Worm (Caenorhabditis elegans) whole organism, early embryonic: ENCODE measurements around the gene Y39G8B.1.

ENCODE experiments used
- B0310.2 ChIP-seq: sonication (generic microtip); optimal IDR thresholded peaks from 2 replicates; lab custom pipeline; 2016; ENCODE audit warnings: mild to moderate bottlenecking, missing genetic modification characterization, missing compliant biosample characterization
- aly-1 ChIP-seq: sonication (generic microtip); optimal IDR thresholded peaks from 2 replicates; lab custom pipeline; 2016; ENCODE audit warnings: missing genetic modification characterization, missing compliant biosample characterization
- ama-1 ChIP-seq: fragments of 150-350 bp; optimal IDR thresholded peaks from 2 replicates; lab custom pipeline; 2014
- ets-7 ChIP-seq: sonication (generic microtip); optimal IDR thresholded peaks from 2 replicates; lab custom pipeline; 2016; ENCODE audit warnings: missing genotype, missing genetic modification characterization, missing compliant biosample characterization
- flt-1 ChIP-seq: fragments of 200-800 bp; sonication (Bioruptor generic); IDR thresholded peaks from 2 replicates; pipeline ENCODE4 v1.3.6; 2022; ENCODE audit warnings: missing genetic modification characterization, missing compliant biosample characterization
- hmbx-1 ChIP-seq: sonication (generic microtip); optimal IDR thresholded peaks from 2 replicates; lab custom pipeline; 2016; ENCODE audit warnings: mild to moderate bottlenecking, missing genetic modification characterization, missing compliant biosample characterization
- hmg-4 ChIP-seq: fragments of 200-800 bp; sonication (Bioruptor generic); optimal IDR thresholded peaks from 2 replicates; lab custom pipeline; 2018; ENCODE audit warnings: mild to moderate bottlenecking, missing genetic modification characterization, missing compliant biosample characterization
- hnd-1 ChIP-seq: sonication (generic microtip); optimal IDR thresholded peaks from 2 replicates; lab custom pipeline; 2016; ENCODE audit warnings: missing genetic modification characterization, missing compliant biosample characterization
- pes-1 ChIP-seq: fragments of 200-800 bp; sonication (Bioruptor generic); IDR thresholded peaks from 2 replicates; pipeline ENCODE4 v1.3.6; 2022; ENCODE audit warnings: missing genetic modification reagents, missing genetic modification characterization, missing compliant biosample characterization
- scrt-1 ChIP-seq: fragments of 200-800 bp; sonication (Bioruptor generic); IDR thresholded peaks from 2 replicates; pipeline ENCODE4 v1.3.6; 2022; ENCODE audit warnings: missing genetic modification characterization, missing compliant biosample characterization
- tbx-37 ChIP-seq: fragments of 200-800 bp; sonication (Bioruptor generic); conservative IDR thresholded peaks from 2 replicates; pipeline ENCODE4 v1.3.6; 2022; ENCODE audit warnings: missing genetic modification reagents, missing genetic modification characterization, missing compliant biosample characterization

DNA sequence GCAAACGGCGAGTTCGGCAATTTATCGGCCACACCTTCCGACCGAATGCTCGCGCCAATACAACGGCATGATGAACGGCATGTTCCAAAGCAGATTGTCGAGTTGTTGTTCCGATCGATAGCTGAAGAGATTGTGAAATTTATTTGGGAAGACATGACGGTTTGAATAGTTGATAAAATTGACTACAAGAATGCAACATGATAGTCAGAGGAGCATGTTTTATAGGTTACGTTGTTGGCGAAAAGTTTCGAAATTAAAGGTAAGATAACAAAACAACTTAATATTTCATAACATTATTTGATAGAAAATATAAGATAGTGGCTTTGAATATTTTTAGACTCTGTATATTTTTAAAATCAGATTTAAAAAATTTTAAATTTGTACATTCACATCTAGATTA, 28.1 kb downstream of the Y39G8B.1 start:
- no peak for TF ChIP-seq hnd-1 (tag; lab: Kevin White, UChicago)
- no peak for TF ChIP-seq flt-1 (GFP tag; lab: Robert Waterston, UW)
- no peak for TF ChIP-seq ama-1 (lab: Kevin White, UChicago)
- TF ChIP-seq aly-1: no peak
- no peak for TF ChIP-seq hmbx-1 (tag; lab: Kevin White, UChicago)
- no peak for TF ChIP-seq hmg-4 (GFP tag; lab: Kevin White, UChicago)
- TF ChIP-seq B0310.2: no peak
- TF ChIP-seq scrt-1: no peak
- TF ChIP-seq ets-7 (tag; lab: Kevin White, UChicago): no peak
- TF ChIP-seq tbx-37: no peak
- no peak for TF ChIP-seq pes-1 (GFP tag; lab: Robert Waterston, UW)
